Fruit fly (Drosophila melanogaster) whole organism, prepupa: ENCODE results near the gene CG7730.

ENCODE experiments used
- Blimp-1 ChIP-seq: fragments of 200-800 bp; sonication (Bioruptor generic); optimal IDR thresholded peaks from 3 replicates; lab custom pipeline; 2017; ENCODE audit warnings: missing biosample characterization, missing genetic modification characterization, mild to moderate bottlenecking, moderate library complexity, missing genetic modification reagents
- CG10669 ChIP-seq: fragments of 200-800 bp; sonication (Bioruptor generic); optimal IDR thresholded peaks from 3 replicates; lab custom pipeline; 2018; ENCODE audit warnings: missing biosample characterization, mild to moderate bottlenecking, missing genetic modification characterization, moderate library complexity
- CG11294 ChIP-seq: fragments of 200-800 bp; sonication (Bioruptor generic); IDR thresholded peaks from 2 replicates; pipeline ENCODE4 v1.3.6; 2022; ENCODE audit warnings: missing biosample characterization, missing genetic modification characterization
- CG15336 ChIP-seq: fragments of 200-800 bp; sonication (Bioruptor generic); IDR thresholded peaks from 2 replicates; pipeline ENCODE4 v1.3.6; 2022; ENCODE audit warnings: missing biosample characterization, missing genetic modification characterization
- CG1621 ChIP-seq: fragments of 200-800 bp; sonication (Bioruptor generic); optimal IDR thresholded peaks from 3 replicates; lab custom pipeline; 2018; ENCODE audit warnings: missing biosample characterization, mild to moderate bottlenecking, missing genetic modification characterization
- CG16779 ChIP-seq: fragments of 200-800 bp; sonication (Bioruptor generic); optimal IDR thresholded peaks from 3 replicates; lab custom pipeline; 2017; ENCODE audit warnings: missing biosample characterization, mild to moderate bottlenecking, missing genetic modification characterization
- CG3032 ChIP-seq: fragments of 200-800 bp; optimal IDR thresholded peaks from 2 replicates; lab custom pipeline; 2019; ENCODE audit warnings: missing biosample characterization, mild to moderate bottlenecking, missing genetic modification characterization, moderate library complexity
- CG31627 ChIP-seq: fragments of 200-800 bp; sonication (Bioruptor generic); optimal IDR thresholded peaks from 3 replicates; lab custom pipeline; 2016; ENCODE audit warnings: missing biosample characterization, missing genetic modification characterization
- CG34406 ChIP-seq: fragments of 200-800 bp; sonication (Bioruptor generic); optimal IDR thresholded peaks from 3 replicates; lab custom pipeline; 2016; ENCODE audit warnings: missing biosample characterization, missing genetic modification characterization
- CG3919 ChIP-seq: fragments of 200-800 bp; sonication (Bioruptor generic); optimal IDR thresholded peaks from 3 replicates; lab custom pipeline; 2016; ENCODE audit warnings: missing biosample characterization, missing genetic modification characterization
- CG6276 ChIP-seq: fragments of 200-800 bp; sonication (Bioruptor generic); optimal IDR thresholded peaks from 2 replicates; lab custom pipeline; 2017; ENCODE audit warnings: missing biosample characterization, mild to moderate bottlenecking, missing genetic modification characterization
- CG6808 ChIP-seq: fragments of 200-800 bp; sonication (Bioruptor generic); optimal IDR thresholded peaks from 3 replicates; lab custom pipeline; 2017; ENCODE audit warnings: missing biosample characterization, missing genetic modification characterization, mild to moderate bottlenecking, moderate library complexity, missing genetic modification reagents
- CG6854 ChIP-seq: fragments of 200-800 bp; sonication (Bioruptor generic); optimal IDR thresholded peaks from 2 replicates; lab custom pipeline; 2017; ENCODE audit warnings: missing biosample characterization, mild to moderate bottlenecking, missing genetic modification characterization
- CG7368 ChIP-seq: fragments of 200-800 bp; sonication (Bioruptor generic); optimal IDR thresholded peaks from 3 replicates; lab custom pipeline; 2016; ENCODE audit warnings: missing biosample characterization, missing genetic modification characterization
- CG8632 ChIP-seq: fragments of 200-800 bp; sonication (Bioruptor generic); optimal IDR thresholded peaks from 3 replicates; lab custom pipeline; 2016; ENCODE audit warnings: missing biosample characterization, missing genetic modification characterization
- CG9139 ChIP-seq: fragments of 200-800 bp; sonication (Bioruptor generic); optimal IDR thresholded peaks from 3 replicates; lab custom pipeline; 2017; ENCODE audit warnings: missing biosample characterization, mild to moderate bottlenecking, missing genetic modification characterization
- Eip75B ChIP-seq: fragments of 200-800 bp; sonication (Bioruptor generic); optimal IDR thresholded peaks from 3 replicates; lab custom pipeline; 2016; ENCODE audit warnings: missing biosample characterization, missing genetic modification characterization
- Eip78C ChIP-seq: fragments of 200-800 bp; sonication (Bioruptor generic); peaks from one replicate; lab custom pipeline; 2016; ENCODE audit warnings: missing biosample characterization, missing genetic modification characterization
- Eip93F ChIP-seq: fragments of 200-800 bp; sonication (Bioruptor generic); optimal IDR thresholded peaks from 2 replicates; lab custom pipeline; 2016; ENCODE audit warnings: missing biosample characterization, mild to moderate bottlenecking, missing genetic modification characterization
- Gug ChIP-seq: fragments of 200-800 bp; sonication (Bioruptor generic); IDR thresholded peaks from 2 replicates; pipeline ENCODE4 v1.3.6; 2022; ENCODE audit warnings: missing biosample characterization, missing genetic modification characterization
- Hr38 ChIP-seq: sonication (Bioruptor generic); optimal IDR thresholded peaks from 2 replicates; lab custom pipeline; 2016; ENCODE audit warnings: missing biosample characterization, missing genetic modification characterization
- Hr39 ChIP-seq: fragments of 200-800 bp; sonication (Bioruptor generic); optimal IDR thresholded peaks from 2 replicates; lab custom pipeline; 2016; ENCODE audit warnings: missing biosample characterization, missing genetic modification characterization
- Sox14 ChIP-seq: fragments of 200-800 bp; sonication (Bioruptor generic); optimal IDR thresholded peaks from 3 replicates; lab custom pipeline; 2016; ENCODE audit warnings: missing biosample characterization, missing genetic modification characterization
- Sox15 ChIP-seq: fragments of 200-800 bp; sonication (Bioruptor generic); optimal IDR thresholded peaks from 3 replicates; lab custom pipeline; 2016; ENCODE audit warnings: missing biosample characterization, missing genetic modification characterization
- achi ChIP-seq: fragments of 200-800 bp; sonication (Bioruptor generic); optimal IDR thresholded peaks from 3 replicates; lab custom pipeline; 2016; ENCODE audit warnings: missing biosample characterization, missing genetic modification characterization
- cyc ChIP-seq: fragments of 200-800 bp; sonication (Bioruptor generic); optimal IDR thresholded peaks from 3 replicates; lab custom pipeline; 2016; ENCODE audit warnings: missing biosample characterization, missing genetic modification characterization
- dsx ChIP-seq: fragments of 200-800 bp; optimal IDR thresholded peaks from 3 replicates; lab custom pipeline; 2019; ENCODE audit warnings: missing biosample characterization, mild to moderate bottlenecking, missing genetic modification characterization, moderate library complexity; ENCODE audit not compliant: poor library complexity, severe bottlenecking
- eg ChIP-seq: fragments of 200-800 bp; sonication (Bioruptor generic); IDR thresholded peaks from 3 replicates; pipeline ENCODE4 v1.3.6; 2022; ENCODE audit warnings: missing biosample characterization, missing genetic modification characterization
- esn ChIP-seq: fragments of 200-800 bp; sonication (Bioruptor generic); optimal IDR thresholded peaks from 2 replicates; lab custom pipeline; 2016; ENCODE audit warnings: missing biosample characterization, mild to moderate bottlenecking, missing genetic modification characterization, moderate library complexity
- fkh ChIP-seq: fragments of 200-800 bp; sonication (Bioruptor generic); optimal IDR thresholded peaks from 3 replicates; lab custom pipeline; 2017; ENCODE audit warnings: missing biosample characterization, mild to moderate bottlenecking, missing genetic modification characterization, moderate library complexity
- pdm3 ChIP-seq: fragments of 200-800 bp; sonication (Bioruptor generic); optimal IDR thresholded peaks from 3 replicates; lab custom pipeline; 2016; ENCODE audit warnings: missing biosample characterization, missing genetic modification characterization
- salr ChIP-seq, 2 experiments: fragments of 200-800 bp; sonication (Bioruptor generic); optimal IDR thresholded peaks; 3 replicates each; lab custom pipeline; 2016 to 2018; ENCODE audit warnings: missing biosample characterization in 2 of 2, missing genetic modification characterization in 2 of 2, mild to moderate bottlenecking in 1 of 2
- spab ChIP-seq: fragments of 200-800 bp; sonication (Bioruptor generic); optimal IDR thresholded peaks from 2 replicates; lab custom pipeline; 2017; ENCODE audit warnings: missing biosample characterization, mild to moderate bottlenecking, missing genetic modification characterization, missing genetic modification reagents
- ss ChIP-seq, 2 experiments: fragments of 200-800 bp; sonication (Bioruptor generic); optimal IDR thresholded peaks; 2 replicates in 1 of 2; 3 replicates in 1 of 2; lab custom pipeline; 2017 to 2018; ENCODE audit warnings: mild to moderate bottlenecking in 2 of 2, missing biosample characterization in 2 of 2, missing genetic modification characterization in 2 of 2, moderate library complexity in 1 of 2
- svp ChIP-seq: fragments of 200-800 bp; sonication (Bioruptor generic); peaks from one replicate; lab custom pipeline; 2016; ENCODE audit warnings: missing biosample characterization, missing genetic modification characterization
- vri ChIP-seq: fragments of 200-800 bp; sonication (Bioruptor generic); optimal IDR thresholded peaks from 3 replicates; lab custom pipeline; 2016; ENCODE audit warnings: missing biosample characterization, mild to moderate bottlenecking, missing genetic modification characterization

CG7730 gene

dm6 chr3L:17050661-17051452 lies 23.5 kb downstream of the CG7730 start:
- TF ChIP-seq esn (GFP tag; lab: Kevin White, UChicago) (no peak), Sox14 (GFP tag; lab: Kevin White, UChicago) (peak; percentile 14), CG6276 (GFP tag; lab: Kevin White, UChicago) (no peak), CG1621 (tag; lab: Kevin White, UChicago) (no peak), Hr38 (no peak), cyc (GFP tag; lab: Kevin White, UChicago) (peak; percentile 4), CG6854 (peak; percentile 32), Eip78C (peak; percentile 19), fkh (GFP tag; lab: Kevin White, UChicago) (peak; percentile 3), CG7368 (no peak), Sox15 (no peak), CG11294 (no peak), CG31627 (GFP tag; lab: Kevin White, UChicago) (no peak), achi (GFP tag; lab: Kevin White, UChicago) (no peak), salr (GFP tag; optimal IDR thresholded peaks at IDR 0.05; lab: Kevin White, UChicago) (no peak), Blimp-1 (GFP tag; lab: Kevin White, UChicago) (no peak), Eip75B (GFP tag; lab: Kevin White, UChicago) (no peak), CG3919 (GFP tag; lab: Kevin White, UChicago) (peak; percentile 4)

dm6 chr3L:17051472-17051871 lies 24.2 kb downstream of the CG7730 start:
- TF ChIP-seq svp (GFP tag; lab: Kevin White, UChicago) = no peak
- no peak for TF ChIP-seq CG11294
- no peak for TF ChIP-seq CG16779
- TF ChIP-seq CG6276 (GFP tag; lab: Kevin White, UChicago) = no peak
- TF ChIP-seq CG3032 (tag; lab: Kevin White, UChicago) = no peak
- no peak for TF ChIP-seq cyc (GFP tag; lab: Kevin White, UChicago)
- TF ChIP-seq CG6854 = no peak
- TF ChIP-seq CG15336 (GFP tag; lab: Robert Waterston, UW) = no peak
- no peak for TF ChIP-seq Hr39
- TF ChIP-seq eg (GFP tag; lab: Robert Waterston, UW) = no peak

- peak; percentile 27 for TF ChIP-seq CG9139 (GFP tag; lab: Kevin White, UChicago)
- TF ChIP-seq CG6854 = no peak
- no peak for TF ChIP-seq Blimp-1 (GFP tag; lab: Kevin White, UChicago)
- peak; percentile 69 for TF ChIP-seq Eip78C
- peak; percentile 17 for TF ChIP-seq spab (GFP tag; lab: Kevin White, UChicago)
- peak in 1 of 2 experiments; percentile 45 for TF ChIP-seq ss (GFP tag; optimal IDR thresholded peaks at IDR 0.05; lab: Kevin White, UChicago)
- peak; percentile 5 for TF ChIP-seq CG8632 (GFP tag; lab: Kevin White, UChicago)
- peak; percentile 5 for TF ChIP-seq CG6808 (GFP tag; lab: Kevin White, UChicago)
- peak; percentile 38 for TF ChIP-seq CG10669 (GFP tag; lab: Kevin White, UChicago)
Observed at dm6 chr3L:17052388-17052905, 25.1 kb downstream of the CG7730 start.

dm6 chr3L:17053932-17054331 lies 26.6 kb downstream of the CG7730 start:
- TF ChIP-seq CG34406 (no peak), ss (GFP tag; optimal IDR thresholded peaks at IDR 0.05; lab: Kevin White, UChicago) (no peak), Eip78C (peak; percentile 33)

dm6 chr3L:17055467-17055877 lies 28.2 kb downstream of the CG7730 start, which contains the start of gene CG7724:
Gene CG7724, plus strand, starts transcription at chr3L:17055613.
- no peak for TF ChIP-seq Eip93F (GFP tag; lab: Kevin White, UChicago)
- TF ChIP-seq pdm3 = no peak
- TF ChIP-seq dsx = peak; percentile 19
- no peak for TF ChIP-seq CG6276 (GFP tag; lab: Kevin White, UChicago)
- TF ChIP-seq CG11294 = no peak
- peak; percentile 70 for TF ChIP-seq Eip78C
- peak in 1 of 2 experiments; percentile 3 for TF ChIP-seq ss (GFP tag; optimal IDR thresholded peaks at IDR 0.05; lab: Kevin White, UChicago)
- no peak for TF ChIP-seq Gug (GFP tag; lab: Robert Waterston, UW)
- no peak for TF ChIP-seq CG34406
- peak; percentile 26 for TF ChIP-seq vri (GFP tag; lab: Kevin White, UChicago)
- no peak for TF ChIP-seq CG15336 (GFP tag; lab: Robert Waterston, UW)
- TF ChIP-seq CG16779 = no peak
- TF ChIP-seq, all 60 proteins: peak for 4
